Fruit fly (Drosophila melanogaster): ENCODE results near the gene CG12985.

CG12985 gene

DNA sequence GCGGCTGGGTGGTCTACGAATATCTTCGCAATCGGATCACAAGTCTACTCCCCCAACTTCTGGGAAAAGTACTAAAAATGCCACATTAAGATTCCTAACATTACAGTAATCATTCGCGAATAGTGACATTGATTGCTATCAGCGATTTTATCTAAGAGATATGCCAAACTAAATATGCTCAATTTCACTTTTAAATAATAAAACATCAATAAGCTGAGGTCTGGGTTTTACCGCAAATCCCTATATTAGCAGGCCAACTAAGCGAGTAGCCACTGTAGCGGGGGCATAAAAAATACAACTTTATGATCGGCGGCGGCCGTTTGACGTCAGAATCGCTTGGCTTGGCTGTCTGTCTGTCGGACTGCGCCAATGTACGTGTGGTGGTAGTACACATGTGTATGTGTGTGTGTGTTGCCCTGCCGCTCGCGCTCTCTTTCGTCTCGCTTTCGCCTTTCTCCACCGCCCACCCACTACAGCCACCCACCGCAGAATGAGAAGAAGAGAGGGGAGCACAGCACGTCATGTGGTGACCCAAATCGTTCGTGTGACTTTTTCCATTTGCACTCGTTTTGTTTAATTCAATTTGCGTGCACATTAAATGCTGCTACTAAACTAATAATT, 3.1 kb upstream of the CG12985 start (continued):
- TF ChIP-seq Blimp-1 (GFP tag; optimal IDR thresholded peaks at IDR 0.05): peak; percentile 75
- peak; percentile 83 for TF ChIP-seq CG11902 (GFP tag; optimal IDR thresholded peaks at IDR 0.05)
- peak; percentile 91 for TF ChIP-seq Eip75B (GFP tag; optimal IDR thresholded peaks at IDR 0.05)
- TF ChIP-seq CG1621 (tag; optimal IDR thresholded peaks at IDR 0.05): peak; percentile 77
- TF ChIP-seq Hr39 (GFP tag; optimal IDR thresholded peaks at IDR 0.05): peak; percentile 97
- TF ChIP-seq vri (GFP tag; optimal IDR thresholded peaks at IDR 0.05): peak; percentile 93
- peak; percentile 89 for TF ChIP-seq CG6276 (GFP tag; optimal IDR thresholded peaks at IDR 0.05)
- TF ChIP-seq ss (GFP tag; optimal IDR thresholded peaks at IDR 0.05): peak; percentile 54 to 80
- TF ChIP-seq Ets21C (GFP tag; optimal IDR thresholded peaks at IDR 0.05): peak; percentile 95
- TF ChIP-seq eg (GFP tag; IDR thresholded peaks at IDR 0.05): peak; percentile 97
- peak; percentile 95 for TF ChIP-seq Met (GFP tag; optimal IDR thresholded peaks at IDR 0.05)
- peak; percentile 79 for TF ChIP-seq CG7368 (GFP tag; optimal IDR thresholded peaks at IDR 0.05)
- peak; percentile 93 for TF ChIP-seq OdsH (GFP tag; optimal IDR thresholded peaks at IDR 0.05)
- peak; percentile 53 for TF ChIP-seq fd85E (GFP tag; optimal IDR thresholded peaks at IDR 0.05)
- peak; percentile 76 for TF ChIP-seq fd59A (GFP tag; optimal IDR thresholded peaks at IDR 0.05)
- TF ChIP-seq CG6854 (GFP tag; optimal IDR thresholded peaks at IDR 0.05): peak; percentile 65
- TF ChIP-seq CG9139 (GFP tag; optimal IDR thresholded peaks at IDR 0.05): peak; percentile 6
- TF ChIP-seq CG6163 (GFP tag; IDR thresholded peaks at IDR 0.05): peak; percentile 92

dm6 chrX:17881138-17882121, 2.1 kb upstream of the CG12985 start:
- TF ChIP-seq CG16779 (tag; optimal IDR thresholded peaks at IDR 0.05) (no peak), CG8632 (GFP tag; optimal IDR thresholded peaks at IDR 0.05) (peak; percentile 30), Blimp-1 (GFP tag; optimal IDR thresholded peaks at IDR 0.05) (no peak), Eip75B (GFP tag; optimal IDR thresholded peaks at IDR 0.05) (no peak), fd59A (GFP tag; optimal IDR thresholded peaks at IDR 0.05) (peak; percentile 14), CG8319 (GFP tag; optimal IDR thresholded peaks at IDR 0.05) (peak; percentile 44), Sox102F (GFP tag; optimal IDR thresholded peaks at IDR 0.05) (peak; percentile 68), fd85E (GFP tag; optimal IDR thresholded peaks at IDR 0.05) (no peak), Eip93F (GFP tag; optimal IDR thresholded peaks at IDR 0.05) (peak; percentile 54), CG3032 (tag; optimal IDR thresholded peaks at IDR 0.05) (no peak), fkh (GFP tag; optimal IDR thresholded peaks at IDR 0.05) (peak; percentile 14), Met (GFP tag; optimal IDR thresholded peaks at IDR 0.05) (peak; percentile 77), OdsH (GFP tag; optimal IDR thresholded peaks at IDR 0.05) (peak; percentile 67), eg (GFP tag; IDR thresholded peaks at IDR 0.05) (peak; percentile 85), CG6792 (GFP tag; optimal IDR thresholded peaks at IDR 0.05) (peak; percentile 58), cyc (GFP tag; optimal IDR thresholded peaks at IDR 0.05) (peak; percentile 81), esn (GFP tag; optimal IDR thresholded peaks at IDR 0.05) (peak; percentile 78), CG1621 (tag; optimal IDR thresholded peaks at IDR 0.05) (peak; percentile 14), achi (GFP tag; optimal IDR thresholded peaks at IDR 0.05) (peak; percentile 45), Hr4 (GFP tag; optimal IDR thresholded peaks at IDR 0.05) (peak; percentile 85), pdm3 (GFP tag; optimal IDR thresholded peaks at IDR 0.05) (peak; percentile 80), Gug (GFP tag; IDR thresholded peaks at IDR 0.05) (peak; percentile 73), svp (GFP tag) (peak; percentile 96), CG6808 (GFP tag; optimal IDR thresholded peaks at IDR 0.05) (peak; percentile 61), topi (GFP tag; optimal IDR thresholded peaks at IDR 0.05) (peak; percentile 78), CG6163 (GFP tag; IDR thresholded peaks at IDR 0.05) (peak; percentile 75), CG10631 (GFP tag; optimal IDR thresholded peaks at IDR 0.05) (peak; percentile 51), CG9139 (GFP tag; optimal IDR thresholded peaks at IDR 0.05) (no peak), CG6276 (GFP tag; optimal IDR thresholded peaks at IDR 0.05) (peak; percentile 53), CG11294 (GFP tag; IDR thresholded peaks at IDR 0.05) (peak; percentile 81), CG3919 (GFP tag; optimal IDR thresholded peaks at IDR 0.05) (peak; percentile 71), net (GFP tag; optimal IDR thresholded peaks at IDR 0.05) (peak; percentile 65), CG10669 (GFP tag; optimal IDR thresholded peaks at IDR 0.05) (peak; percentile 38), CG32006 (GFP tag; optimal IDR thresholded peaks at IDR 0.05) (peak; percentile 80), Ets21C (GFP tag; optimal IDR thresholded peaks at IDR 0.05) (peak; percentile 73), salr (GFP tag; optimal IDR thresholded peaks at IDR 0.05) (peak in 1 of 2 experiments; percentile 59), Eip78C (GFP tag) (peak; percentile 85), Hr39 (GFP tag; optimal IDR thresholded peaks at IDR 0.05) (peak; percentile 88), ss (GFP tag; optimal IDR thresholded peaks at IDR 0.05) (peak; percentile 18 to 44), CG4318 (GFP tag; optimal IDR thresholded peaks at IDR 0.05) (peak; percentile 57), CG6854 (GFP tag; optimal IDR thresholded peaks at IDR 0.05) (no peak)
